Worm (Caenorhabditis elegans): ENCODE results near the gene asm-2.

asm-2 gene

DNA sequence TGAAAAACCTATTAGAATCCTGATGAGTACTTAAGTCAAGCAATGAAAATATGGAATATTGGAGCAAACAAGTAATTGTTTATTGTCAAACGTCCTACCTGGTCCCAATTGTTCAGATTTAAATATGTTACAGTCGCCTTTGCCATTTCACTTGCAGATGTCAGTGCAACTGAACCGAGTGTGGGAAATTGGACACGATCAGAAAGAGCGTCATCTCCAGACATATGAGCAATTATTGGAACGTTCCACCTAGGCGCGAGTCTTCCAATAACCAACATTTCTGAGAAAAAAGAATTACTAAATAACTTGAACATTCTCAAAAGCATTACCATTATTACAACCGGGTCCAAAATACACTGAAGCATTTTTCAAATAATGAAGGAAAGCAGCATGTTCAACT, 13.0 kb upstream of the asm-2 start:
- TF ChIP-seq nhr-6 (tag; optimal IDR thresholded peaks at IDR 0.05) (no peak), blmp-1 (tag; optimal IDR thresholded peaks at IDR 0.05; ENCODE audit: insufficient read depth) (no peak), crh-2 (tag; optimal IDR thresholded peaks at IDR 0.05) (no peak), unc-55 (GFP tag; optimal IDR thresholded peaks at IDR 0.05) (no peak), alr-1 (tag; optimal IDR thresholded peaks at IDR 0.05) (no peak), ztf-4 (tag; optimal IDR thresholded peaks at IDR 0.05) (no peak), unc-39 (tag; optimal IDR thresholded peaks at IDR 0.05) (no peak), dmd-4 (tag; optimal IDR thresholded peaks at IDR 0.05) (no peak), nhr-12 (tag; optimal IDR thresholded peaks at IDR 0.05) (no peak), F13H6.1 (tag; optimal IDR thresholded peaks at IDR 0.05) (no peak), ama-1 (optimal IDR thresholded peaks at IDR 0.05) (no peak), sma-9 (GFP tag; optimal IDR thresholded peaks at IDR 0.05) (no peak), sma-9 (tag; optimal IDR thresholded peaks at IDR 0.05) (no peak), ZK546.5 (tag; optimal IDR thresholded peaks at IDR 0.05) (no peak), mab-5 (tag; optimal IDR thresholded peaks at IDR 0.05) (no peak), C34F6.9 (tag; optimal IDR thresholded peaks at IDR 0.05) (no peak), egl-27 (tag; optimal IDR thresholded peaks at IDR 0.05) (no peak), aly-2 (tag; optimal IDR thresholded peaks at IDR 0.05) (no peak)

ce11 chrX:11329424-11329823, 5.4 kb upstream of the asm-2 start, which contains the start of gene npr-9:
npr-9 (plus strand) TSS chrX:11329724.
- TF ChIP-seq nhr-25 (tag; optimal IDR thresholded peaks at IDR 0.05) (no peak), lin-39 (tag; optimal IDR thresholded peaks at IDR 0.05) (no peak), elt-3 (tag; optimal IDR thresholded peaks at IDR 0.05) (no peak), nhr-129 (tag; optimal IDR thresholded peaks at IDR 0.05) (no peak), nhr-77 (tag; optimal IDR thresholded peaks at IDR 0.05) (no peak)

- TF ChIP-seq nhr-12 (tag; optimal IDR thresholded peaks at IDR 0.05): no peak
- TF ChIP-seq mdl-1 (tag; optimal IDR thresholded peaks at IDR 0.05): no peak
- TF ChIP-seq mab-5 (tag; optimal IDR thresholded peaks at IDR 0.05): no peak
- TF ChIP-seq ztf-1 (GFP tag; conservative IDR thresholded peaks at IDR 0.05): no peak
- TF ChIP-seq elt-3 (tag; optimal IDR thresholded peaks at IDR 0.05): no peak
- TF ChIP-seq lin-39 (tag; optimal IDR thresholded peaks at IDR 0.05): no peak
- TF ChIP-seq mbf-1 (tag; optimal IDR thresholded peaks at IDR 0.05): no peak
- no peak for TF ChIP-seq dmd-4 (tag; optimal IDR thresholded peaks at IDR 0.05)
- TF ChIP-seq skn-1 (tag; optimal IDR thresholded peaks at IDR 0.05): no peak
- no peak for TF ChIP-seq zag-1 (tag; optimal IDR thresholded peaks at IDR 0.05)
- TF ChIP-seq gmeb-1 (tag; optimal IDR thresholded peaks at IDR 0.05): no peak
- no peak for TF ChIP-seq lin-13 (GFP tag; optimal IDR thresholded peaks at IDR 0.05)
- no peak for TF ChIP-seq nhr-129 (tag; optimal IDR thresholded peaks at IDR 0.05)
- TF ChIP-seq lsy-2 (tag; optimal IDR thresholded peaks at IDR 0.05): no peak
- TF ChIP-seq unc-55 (GFP tag; optimal IDR thresholded peaks at IDR 0.05): no peak
- TF ChIP-seq Y55F3AM.14 (GFP tag; optimal IDR thresholded peaks at IDR 0.05): no peak
Measured at ce11 chrX:11328710-11329109, 4.7 kb upstream of the asm-2 start.

ce11 chrX:11326827-11327226, 2.8 kb upstream of the asm-2 start, which contains the start of gene ZK455.5:
ZK455.5 (minus strand) TSS chrX:11326927.
- TF ChIP-seq egl-27 (tag; optimal IDR thresholded peaks at IDR 0.05) (no peak), ceh-82 (tag; optimal IDR thresholded peaks at IDR 0.05) (no peak), unc-39 (tag; optimal IDR thresholded peaks at IDR 0.05) (no peak), Y55F3AM.14 (GFP tag; optimal IDR thresholded peaks at IDR 0.05) (no peak), sma-9 (GFP tag; optimal IDR thresholded peaks at IDR 0.05) (no peak), sma-9 (tag; optimal IDR thresholded peaks at IDR 0.05) (no peak), C34F6.9 (tag; optimal IDR thresholded peaks at IDR 0.05) (no peak), dmd-4 (tag; optimal IDR thresholded peaks at IDR 0.05) (no peak), blmp-1 (tag; optimal IDR thresholded peaks at IDR 0.05; ENCODE audit: insufficient read depth) (no peak), ztf-4 (tag; optimal IDR thresholded peaks at IDR 0.05) (no peak)

- TF ChIP-seq ztf-4 (tag; optimal IDR thresholded peaks at IDR 0.05) (no peak), fos-1 (tag; optimal IDR thresholded peaks at IDR 0.05) (peak; percentile 17)
Measured at ce11 chrX:11323225-11323624, 826 bp downstream of the asm-2 start.

DNA sequence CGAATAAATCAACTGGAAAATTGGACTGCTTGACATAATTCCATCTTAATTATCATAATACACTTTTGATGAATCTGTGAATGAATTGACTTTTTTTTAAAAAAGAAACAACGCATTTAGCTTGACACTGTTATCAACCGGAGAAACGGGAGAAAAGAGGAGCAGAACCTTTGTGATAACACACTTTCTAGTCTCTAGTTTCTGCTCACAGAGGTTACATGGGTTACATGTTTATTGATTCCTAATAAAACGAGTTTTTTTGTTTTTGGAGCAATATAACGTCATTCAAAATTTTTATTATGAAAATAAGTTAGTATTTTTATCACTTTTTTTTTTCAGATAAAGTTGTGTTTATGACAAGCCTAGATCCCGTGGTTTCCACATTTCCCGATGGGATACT, 6.1 kb downstream of the asm-2 start, which contains the start of gene hizr-1:
hizr-1 (plus strand) TSS at position 340 of the 400 bp plus-strand sequence.
- TF ChIP-seq ztf-11 (tag; optimal IDR thresholded peaks at IDR 0.05): no peak
- TF ChIP-seq fos-1 (tag; optimal IDR thresholded peaks at IDR 0.05): peak; percentile 43
